Worm (Caenorhabditis elegans) whole organism, young adult: ENCODE measurements around the gene F41B4.1.

Source experiments
- Y56A3A.18 ChIP-seq: fragments of 200-800 bp; sonication (Bioruptor generic); IDR thresholded peaks from 2 replicates; pipeline ENCODE4 v1.3.6; 2022; ENCODE audit warnings: missing genetic modification reagents, missing genetic modification characterization, missing compliant biosample characterization
- efl-1 ChIP-seq: fragments of 150-350 bp; optimal IDR thresholded peaks from 2 replicates; lab custom pipeline; 2014; ENCODE audit warnings: missing biosample characterization, missing genetic modification reagents, missing genetic modification characterization
- lin-35 ChIP-seq, 3 experiments: fragments of 150-350 bp in 2 of 3; sonication (generic microtip) in 1 of 3; optimal IDR thresholded peaks; 2 replicates each; lab custom pipeline; 2014 to 2018; ENCODE audit warnings: missing biosample characterization in 3 of 3, missing genetic modification characterization in 3 of 3, missing genetic modification reagents in 3 of 3
- lin-54 ChIP-seq: fragments of 200-800 bp; sonication (Bioruptor generic); optimal IDR thresholded peaks from 2 replicates; lab custom pipeline; 2018; ENCODE audit warnings: mild to moderate bottlenecking, missing genetic modification characterization, missing compliant biosample characterization
- madf-10 ChIP-seq: sonication (generic microtip); optimal IDR thresholded peaks from 2 replicates; lab custom pipeline; 2016; ENCODE audit warnings: mild to moderate bottlenecking, missing genetic modification characterization, missing compliant biosample characterization
- rpc-1 ChIP-seq, 2 experiments: fragments of 150-350 bp in 1 of 2; sonication (generic microtip) in 1 of 2; optimal IDR thresholded peaks; 2 replicates each; lab custom pipeline; 2014 to 2018; ENCODE audit warnings: missing biosample characterization in 1 of 2, missing genetic modification characterization in 1 of 2, missing genetic modification reagents in 1 of 2, missing genotype in 1 of 2
- unc-130 ChIP-seq: sonication (generic microtip); optimal IDR thresholded peaks from 2 replicates; lab custom pipeline; 2016; ENCODE audit warnings: missing genetic modification reagents, missing genetic modification characterization, missing compliant biosample characterization
- xnd-1 ChIP-seq: sonication (generic microtip); optimal IDR thresholded peaks from 2 replicates; lab custom pipeline; 2016; ENCODE audit warnings: missing genotype, missing genetic modification reagents, missing genetic modification characterization, missing compliant biosample characterization
- zfh-2 ChIP-seq: fragments of 200-800 bp; sonication (Bioruptor generic); conservative IDR thresholded peaks from 2 replicates; pipeline ENCODE4 v1.3.6; 2022; ENCODE audit warnings: missing genetic modification reagents, missing genetic modification characterization, missing compliant biosample characterization

- TF ChIP-seq unc-130 (GFP tag; lab: Kevin White, UChicago), result no peak
- TF ChIP-seq madf-10 (tag; lab: Kevin White, UChicago), result no peak
- TF ChIP-seq xnd-1 (tag; lab: Kevin White, UChicago), result no peak
- no peak for TF ChIP-seq efl-1 (GFP tag; lab: Kevin White, UChicago)
- no peak for TF ChIP-seq zfh-2
- TF ChIP-seq Y56A3A.18, result no peak
- TF ChIP-seq lin-54, result no peak
- TF ChIP-seq lin-35 (GFP tag; optimal IDR thresholded peaks at IDR 0.05; lab: Kevin White, UChicago), result no peak
- no peak for TF ChIP-seq rpc-1 (optimal IDR thresholded peaks at IDR 0.05; lab: Kevin White, UChicago)
- no peak for TF ChIP-seq rpc-1 (tag; optimal IDR thresholded peaks at IDR 0.05; lab: Kevin White, UChicago)
Observed at ce11 chrX:6808239-6808638, 17.4 kb downstream of the F41B4.1 start.
